Worm (Caenorhabditis elegans): ENCODE measurements around the gene T14F9.2.

Gene T14F9.2

DNA sequence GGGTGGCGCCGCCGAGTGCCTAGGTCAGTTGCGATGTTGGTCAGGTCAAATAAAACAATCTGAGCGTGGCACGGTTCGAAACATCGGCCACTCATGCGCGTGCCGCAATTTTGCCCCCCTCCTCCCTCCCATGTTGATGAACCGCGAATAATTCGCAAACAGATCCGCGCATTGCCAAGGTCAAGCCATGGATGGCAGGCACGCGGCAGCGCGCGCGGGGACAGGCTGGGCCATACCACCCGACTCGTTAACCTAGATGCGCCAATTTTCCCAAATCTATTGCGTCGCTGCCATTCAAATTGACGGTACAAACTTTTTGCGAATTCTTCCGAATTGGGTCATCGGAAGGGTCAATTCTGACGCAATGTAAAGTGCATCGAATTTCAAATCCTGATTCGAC is 17.5 kb upstream of the T14F9.2 start (continued):
- no peak for TF ChIP-seq spr-3 (GFP tag; optimal IDR thresholded peaks at IDR 0.05)
- TF ChIP-seq F10B5.3 (tag; optimal IDR thresholded peaks at IDR 0.05): no peak
- no peak for TF ChIP-seq hif-1 (tag; optimal IDR thresholded peaks at IDR 0.05)
- 0 out of 2 replicates have a peak, but pooled peaks have one; percentile 21 for TF ChIP-seq php-3 (GFP tag; IDR thresholded peaks at IDR 0.05)
- no peak; the same call in 1 of the 2 replicates for TF ChIP-seq T26A8.4 (GFP tag; IDR thresholded peaks at IDR 0.05)
- TF ChIP-seq aly-2 (tag; optimal IDR thresholded peaks at IDR 0.05): no peak
- no peak for TF ChIP-seq lsy-2 (tag; optimal IDR thresholded peaks at IDR 0.05)
- TF ChIP-seq egl-43 (GFP tag; IDR thresholded peaks at IDR 0.05): 0 out of 2 replicates have a peak, but pooled peaks have one; percentile 28
- 0 out of 2 replicates have a peak, but pooled peaks have one; percentile 6 for TF ChIP-seq vab-7 (GFP tag; IDR thresholded peaks at IDR 0.05)
- no peak for TF ChIP-seq gei-8 (GFP tag; optimal IDR thresholded peaks at IDR 0.05)
- TF ChIP-seq zfp-3 (GFP tag; conservative IDR thresholded peaks at IDR 0.05): no peak
- TF ChIP-seq zfp-2 (tag; optimal IDR thresholded peaks at IDR 0.05): no peak
- no peak for TF ChIP-seq Y75B8A.6 (GFP tag; IDR thresholded peaks at IDR 0.05)
- no peak for TF ChIP-seq mdt-29 (GFP tag; IDR thresholded peaks at IDR 0.05)
- no peak for TF ChIP-seq snpc-1.2 (GFP tag; IDR thresholded peaks at IDR 0.05)
- no peak for TF ChIP-seq nhr-41 (GFP tag; IDR thresholded peaks at IDR 0.05)
- TF ChIP-seq Y48G9A.11 (GFP tag; IDR thresholded peaks at IDR 0.05): no peak
- 0 out of 2 replicates have a peak, but pooled peaks have one; percentile 52 for TF ChIP-seq mxl-2 (GFP tag; conservative IDR thresholded peaks at IDR 0.05)
- TF ChIP-seq ceh-20 (GFP tag; IDR thresholded peaks at IDR 0.05): no peak
- no peak for TF ChIP-seq F49E8.2 (tag; optimal IDR thresholded peaks at IDR 0.05; ENCODE audit: borderline replicate concordance)
- no peak for TF ChIP-seq dpl-1 (GFP tag; optimal IDR thresholded peaks at IDR 0.05)
- TF ChIP-seq lin-15B (tag; optimal IDR thresholded peaks at IDR 0.05): no peak
- TF ChIP-seq skn-1 (tag; optimal IDR thresholded peaks at IDR 0.05): no peak
- no peak for TF ChIP-seq saeg-2 (GFP tag; IDR thresholded peaks at IDR 0.05)
- peak; percentile 69 for TF ChIP-seq mxl-3 (GFP tag; optimal IDR thresholded peaks at IDR 0.05)
- TF ChIP-seq cey-2 (tag; optimal IDR thresholded peaks at IDR 0.05; ENCODE audit: borderline replicate concordance, insufficient read depth): no peak
- TF ChIP-seq madf-5 (GFP tag; IDR thresholded peaks at IDR 0.05): no peak
- peak; percentile 21 for TF ChIP-seq hlh-11 (tag; optimal IDR thresholded peaks at IDR 0.05)
- no peak for TF ChIP-seq daf-16 (GFP tag; optimal IDR thresholded peaks at IDR 0.05)
- no peak for TF ChIP-seq daf-16 (tag; optimal IDR thresholded peaks at IDR 0.05)

DNA sequence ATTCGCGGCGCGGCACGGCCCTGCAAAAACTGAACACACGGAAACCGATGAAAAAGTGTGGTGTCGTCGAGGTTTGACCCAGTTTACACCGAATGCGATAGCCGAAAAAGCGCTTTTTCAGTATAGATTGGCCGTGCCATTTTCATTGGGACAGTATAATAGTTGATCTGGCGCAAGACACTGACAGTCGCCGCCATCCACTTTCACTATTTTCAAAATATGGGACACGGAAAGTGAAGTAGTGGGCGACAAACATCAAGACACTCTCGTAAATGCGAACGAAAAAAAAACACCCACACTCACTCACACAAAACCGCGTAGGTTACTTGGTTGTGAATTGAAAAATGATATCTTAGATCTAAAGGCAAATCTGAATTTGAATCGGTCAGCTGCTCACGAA is 15.1 kb upstream of the T14F9.2 start:
- TF ChIP-seq snpc-4 (tag; optimal IDR thresholded peaks at IDR 0.05) (no peak), skn-1 (tag; optimal IDR thresholded peaks at IDR 0.05) (no peak), ceh-62 (tag; optimal IDR thresholded peaks at IDR 0.05) (no peak), nhr-77 (tag; optimal IDR thresholded peaks at IDR 0.05) (no peak), egl-43 (GFP tag; IDR thresholded peaks at IDR 0.05) (no peak), spr-1 (tag; optimal IDR thresholded peaks at IDR 0.05) (no peak), mxl-3 (GFP tag; optimal IDR thresholded peaks at IDR 0.05) (peak; percentile 14), nhr-28 (tag; optimal IDR thresholded peaks at IDR 0.05) (peak; percentile 40), arid-1 (GFP tag; conservative IDR thresholded peaks at IDR 0.05) (no peak), zip-2 (tag; optimal IDR thresholded peaks at IDR 0.05) (no peak), fos-1 (tag; optimal IDR thresholded peaks at IDR 0.05) (no peak), mdl-1 (tag; optimal IDR thresholded peaks at IDR 0.05) (peak in 1 of 2 experiments; percentile 34), ceh-82 (tag; optimal IDR thresholded peaks at IDR 0.05) (no peak), hlh-11 (tag; optimal IDR thresholded peaks at IDR 0.05) (peak; percentile 41), duxl-1 (tag; optimal IDR thresholded peaks at IDR 0.05; ENCODE audit: poor library complexity) (peak; percentile 68), dpl-1 (GFP tag; optimal IDR thresholded peaks at IDR 0.05) (no peak), nhr-41 (GFP tag; IDR thresholded peaks at IDR 0.05) (no peak), sdz-12 (GFP tag; optimal IDR thresholded peaks at IDR 0.05) (no peak), ZK546.5 (tag; optimal IDR thresholded peaks at IDR 0.05) (no peak), nhr-11 (tag; optimal IDR thresholded peaks at IDR 0.05) (no peak), hlh-30 (tag; optimal IDR thresholded peaks at IDR 0.05; ENCODE audit: insufficient read depth) (peak; percentile 6)

Measured in whole organism, L4 larva.